Worm (Caenorhabditis elegans) whole organism, L1 larva: ENCODE results near the gene T13C2.3.

Source experiments
- C04F5.9 ChIP-seq: sonication (generic microtip); optimal IDR thresholded peaks from 2 replicates; lab custom pipeline; 2016; ENCODE audit warnings: missing genetic modification characterization, missing compliant biosample characterization
- C16A3.4 ChIP-seq: fragments of 150-350 bp; optimal IDR thresholded peaks from 2 replicates; lab custom pipeline; 2014; ENCODE audit warnings: missing biosample characterization, missing genetic modification characterization
- C34B4.2 ChIP-seq: sonication (generic microtip); optimal IDR thresholded peaks from 2 replicates; lab custom pipeline; 2017; ENCODE audit warnings: mild to moderate bottlenecking, missing genetic modification characterization, missing compliant biosample characterization
- F16B12.6 ChIP-seq: fragments of 150-350 bp; optimal IDR thresholded peaks from 2 replicates; lab custom pipeline; 2014; ENCODE audit warnings: missing biosample characterization, missing genetic modification characterization
- Y116A8C.19 ChIP-seq: sonication (generic microtip); optimal IDR thresholded peaks from 2 replicates; lab custom pipeline; 2016; ENCODE audit warnings: missing compliant biosample characterization, missing genetic modification characterization, borderline replicate concordance
- aly-2 ChIP-seq: fragments of 150-350 bp; optimal IDR thresholded peaks from 2 replicates; lab custom pipeline; 2014; ENCODE audit warnings: missing biosample characterization, missing genetic modification characterization
- blmp-1 ChIP-seq: fragments of 150-350 bp; optimal IDR thresholded peaks from 2 replicates; lab custom pipeline; 2014; ENCODE audit warnings: missing biosample characterization, missing genetic modification characterization
- ceh-8 ChIP-seq: fragments of 200-800 bp; sonication (Bioruptor generic); optimal IDR thresholded peaks from 2 replicates; lab custom pipeline; 2018; ENCODE audit warnings: mild to moderate bottlenecking, missing genetic modification characterization, moderate library complexity, missing compliant biosample characterization
- ceh-90 ChIP-seq: sonication (generic microtip); optimal IDR thresholded peaks from 2 replicates; lab custom pipeline; 2016; ENCODE audit warnings: missing genetic modification characterization, missing compliant biosample characterization
- dpl-1 ChIP-seq, 3 experiments: fragments of 150-350 bp in 2 of 3; sonication (generic microtip) in 1 of 3; optimal IDR thresholded peaks; 2 replicates each; lab custom pipeline; 2014 to 2017; ENCODE audit warnings: missing biosample characterization in 3 of 3, missing genetic modification characterization in 3 of 3, missing genetic modification reagents in 3 of 3
- dsc-1 ChIP-seq: sonication (generic microtip); optimal IDR thresholded peaks from 2 replicates; lab custom pipeline; 2016; ENCODE audit warnings: mild to moderate bottlenecking, missing genetic modification characterization, missing compliant biosample characterization
- efl-1 ChIP-seq, 4 experiments: fragments of 150-350 bp; optimal IDR thresholded peaks in 3 of 4; peaks in 1 of 4; 1 replicate in 1 of 4; 2 replicates in 3 of 4; lab custom pipeline; 2014; ENCODE audit warnings: missing biosample characterization in 2 of 4, missing genetic modification characterization in 2 of 4, missing genetic modification reagents in 2 of 4
- egl-13 ChIP-seq: sonication (generic microtip); optimal IDR thresholded peaks from 2 replicates; lab custom pipeline; 2016; ENCODE audit warnings: missing genotype, missing genetic modification reagents, missing genetic modification characterization, missing compliant biosample characterization
- elt-2 ChIP-seq: sonication (generic microtip); optimal IDR thresholded peaks from 2 replicates; lab custom pipeline; 2016; ENCODE audit warnings: missing genetic modification characterization, mild to moderate bottlenecking, inconsistent platforms, missing compliant biosample characterization, missing genetic modification reagents
- fos-1 ChIP-seq: fragments of 150-350 bp; optimal IDR thresholded peaks from 2 replicates; lab custom pipeline; 2014; ENCODE audit warnings: missing biosample characterization, missing genetic modification characterization
- hlh-17 ChIP-seq: fragments of 200-800 bp; sonication (Bioruptor generic); optimal IDR thresholded peaks from 2 replicates; lab custom pipeline; 2018; ENCODE audit warnings: missing genetic modification characterization, mild to moderate bottlenecking, missing compliant biosample characterization, moderate library complexity, borderline replicate concordance
- hlh-4 ChIP-seq: sonication (generic microtip); optimal IDR thresholded peaks from 2 replicates; lab custom pipeline; 2016; ENCODE audit warnings: mild to moderate bottlenecking, missing genetic modification characterization, missing compliant biosample characterization
- hpl-2 ChIP-seq: fragments of 150-350 bp; optimal IDR thresholded peaks from 2 replicates; lab custom pipeline; 2014; ENCODE audit warnings: missing biosample characterization, missing genetic modification reagents, missing genetic modification characterization
- irx-1 ChIP-seq: sonication (generic microtip); optimal IDR thresholded peaks from 2 replicates; lab custom pipeline; 2016; ENCODE audit warnings: missing genetic modification characterization, missing compliant biosample characterization
- isw-1 ChIP-seq: fragments of 200-800 bp; sonication (Bioruptor generic); IDR thresholded peaks from 2 replicates; pipeline ENCODE4 v1.3.6; 2022; ENCODE audit warnings: missing genetic modification characterization, missing compliant biosample characterization
- lin-13 ChIP-seq: fragments of 150-350 bp; optimal IDR thresholded peaks from 2 replicates; lab custom pipeline; 2014; ENCODE audit warnings: missing biosample characterization, missing genetic modification reagents, missing genetic modification characterization
- lin-14 ChIP-seq: fragments of 200-800 bp; sonication (Bioruptor generic); optimal IDR thresholded peaks from 2 replicates; lab custom pipeline; 2018; ENCODE audit warnings: mild to moderate bottlenecking, missing genetic modification characterization, moderate library complexity, missing compliant biosample characterization
- lin-15B ChIP-seq: fragments of 150-350 bp; sonication (generic microtip); optimal IDR thresholded peaks from 3 replicates; lab custom pipeline; 2014; ENCODE audit warnings: missing biosample characterization, missing genetic modification characterization
- lin-35 ChIP-seq, 2 experiments: fragments of 150-350 bp; optimal IDR thresholded peaks; 2 replicates each; lab custom pipeline; 2014; ENCODE audit warnings: missing biosample characterization in 2 of 2, missing genetic modification characterization in 2 of 2, missing genetic modification reagents in 2 of 2
- lir-3 ChIP-seq: sonication (generic microtip); optimal IDR thresholded peaks from 2 replicates; lab custom pipeline; 2016; ENCODE audit warnings: mild to moderate bottlenecking, missing genetic modification characterization, moderate library complexity, missing compliant biosample characterization; ENCODE audit not compliant: poor library complexity
- mab-9 ChIP-seq: fragments of 200-800 bp; sonication (Bioruptor generic); IDR thresholded peaks from 2 replicates; pipeline ENCODE4 v1.3.6; 2022; ENCODE audit warnings: missing genetic modification reagents, missing genetic modification characterization, missing compliant biosample characterization
- mdl-1 ChIP-seq, 2 experiments: fragments of 150-350 bp; optimal IDR thresholded peaks; 2 replicates each; lab custom pipeline; 2014 to 2017; ENCODE audit warnings: missing biosample characterization in 2 of 2, missing genetic modification characterization in 2 of 2, inconsistent platforms in 1 of 2
- mep-1 ChIP-seq: fragments of 150-350 bp; optimal IDR thresholded peaks from 2 replicates; lab custom pipeline; 2014; ENCODE audit warnings: missing biosample characterization, missing genetic modification characterization
- nhr-19 ChIP-seq: fragments of 200-800 bp; sonication (Bioruptor generic); conservative IDR thresholded peaks from 2 replicates; pipeline ENCODE4 v1.3.6; 2022; ENCODE audit warnings: missing genetic modification characterization, missing compliant biosample characterization
- nhr-20 ChIP-seq: sonication (generic microtip); optimal IDR thresholded peaks from 2 replicates; lab custom pipeline; 2016; ENCODE audit warnings: mild to moderate bottlenecking, missing genetic modification characterization, missing compliant biosample characterization
- nhr-237 ChIP-seq: fragments of 150-350 bp; optimal IDR thresholded peaks from 2 replicates; lab custom pipeline; 2014; ENCODE audit warnings: missing biosample characterization, missing genetic modification characterization
- nhr-28 ChIP-seq: fragments of 150-350 bp; optimal IDR thresholded peaks from 2 replicates; lab custom pipeline; 2014; ENCODE audit warnings: missing biosample characterization, missing genetic modification characterization
- nhr-47 ChIP-seq: sonication (generic microtip); optimal IDR thresholded peaks from 2 replicates; lab custom pipeline; 2016; ENCODE audit warnings: mild to moderate bottlenecking, missing genetic modification characterization, moderate library complexity, missing compliant biosample characterization
- nhr-71 ChIP-seq: sonication (generic microtip); optimal IDR thresholded peaks from 2 replicates; lab custom pipeline; 2016; ENCODE audit warnings: mild to moderate bottlenecking, missing genetic modification characterization, moderate library complexity, missing compliant biosample characterization
- nhr-76 ChIP-seq: sonication (generic microtip); optimal IDR thresholded peaks from 2 replicates; lab custom pipeline; 2017; ENCODE audit warnings: missing biosample characterization, missing genetic modification characterization
- nhr-77 ChIP-seq: fragments of 150-350 bp; optimal IDR thresholded peaks from 2 replicates; lab custom pipeline; 2014; ENCODE audit warnings: missing biosample characterization, missing genetic modification characterization
- nhr-85 ChIP-seq: sonication (generic microtip); peaks from one replicate; lab custom pipeline; 2016; ENCODE audit warnings: missing genetic modification characterization, inconsistent platforms, missing compliant biosample characterization
- nhr-90 ChIP-seq: sonication (generic microtip); optimal IDR thresholded peaks from 2 replicates; lab custom pipeline; 2016; ENCODE audit warnings: mild to moderate bottlenecking, missing genetic modification characterization, missing compliant biosample characterization; ENCODE audit not compliant: poor library complexity
- pag-3 ChIP-seq: sonication (generic microtip); optimal IDR thresholded peaks from 2 replicates; lab custom pipeline; 2017; ENCODE audit warnings: missing genetic modification characterization, mild to moderate bottlenecking, missing compliant biosample characterization, antibody characterized with exemption, borderline replicate concordance; ENCODE audit not compliant: insufficient read depth
- skn-1 ChIP-seq: fragments of 150-350 bp; optimal IDR thresholded peaks from 2 replicates; lab custom pipeline; 2014; ENCODE audit warnings: missing biosample characterization, missing genetic modification characterization
- snpc-4 ChIP-seq: fragments of 150-350 bp; optimal IDR thresholded peaks from 2 replicates; lab custom pipeline; 2014; ENCODE audit warnings: missing biosample characterization, missing genetic modification characterization
- snu-23 ChIP-seq: sonication (generic microtip); optimal IDR thresholded peaks from 2 replicates; lab custom pipeline; 2016; ENCODE audit warnings: missing genetic modification characterization, missing compliant biosample characterization
- sox-4 ChIP-seq: sonication (generic microtip); optimal IDR thresholded peaks from 2 replicates; lab custom pipeline; 2016; ENCODE audit warnings: missing genetic modification characterization, missing compliant biosample characterization
- sup-37 ChIP-seq: fragments of 200-800 bp; sonication (Bioruptor generic); optimal IDR thresholded peaks from 2 replicates; lab custom pipeline; 2018; ENCODE audit warnings: mild to moderate bottlenecking, missing genetic modification characterization, missing compliant biosample characterization
- tlp-1 ChIP-seq: fragments of 150-350 bp; optimal IDR thresholded peaks from 2 replicates; lab custom pipeline; 2014; ENCODE audit warnings: missing biosample characterization, missing genetic modification characterization
- unc-130 ChIP-seq: fragments of 150-350 bp; optimal IDR thresholded peaks from 2 replicates; lab custom pipeline; 2017; ENCODE audit warnings: missing biosample characterization, missing genetic modification characterization, inconsistent platforms
- unc-30 ChIP-seq: sonication (generic microtip); optimal IDR thresholded peaks from 2 replicates; lab custom pipeline; 2017; ENCODE audit warnings: missing biosample characterization, missing genetic modification characterization
- unc-62 ChIP-seq: fragments of 150-350 bp; optimal IDR thresholded peaks from 2 replicates; lab custom pipeline; 2014; ENCODE audit warnings: missing biosample characterization, missing genetic modification reagents, missing genetic modification characterization
- unc-98 ChIP-seq: fragments of 200-800 bp; sonication (Bioruptor generic); IDR thresholded peaks from 2 replicates; pipeline ENCODE4 v1.3.6; 2022; ENCODE audit warnings: missing genetic modification characterization, missing compliant biosample characterization
- vab-15 ChIP-seq: sonication (generic microtip); optimal IDR thresholded peaks from 2 replicates; lab custom pipeline; 2017; ENCODE audit warnings: missing genotype, mild to moderate bottlenecking, missing genetic modification characterization, missing compliant biosample characterization
- zag-1 ChIP-seq: fragments of 150-350 bp; optimal IDR thresholded peaks from 2 replicates; lab custom pipeline; 2014; ENCODE audit warnings: missing biosample characterization, missing genetic modification characterization
- zip-4 ChIP-seq: fragments of 200-800 bp; sonication (Bioruptor generic); optimal IDR thresholded peaks from 2 replicates; lab custom pipeline; 2018; ENCODE audit warnings: mild to moderate bottlenecking, missing genetic modification characterization, moderate library complexity, missing compliant biosample characterization
- ztf-4 ChIP-seq: fragments of 150-350 bp; optimal IDR thresholded peaks from 2 replicates; lab custom pipeline; 2014; ENCODE audit warnings: missing biosample characterization, missing genetic modification characterization

Gene T13C2.3

ce11 chrII:6782738-6783163 is 6.3 kb upstream of the T13C2.3 start:
- TF ChIP-seq nhr-90 (tag; lab: Kevin White, UChicago) (no peak), snpc-4 (tag; lab: Kevin White, UChicago) (peak; percentile 40), nhr-76 (tag; lab: Kevin White, UChicago) (no peak), vab-15 (tag; lab: Kevin White, UChicago) (no peak), nhr-47 (tag; lab: Kevin White, UChicago) (peak; percentile 65), lin-14 (peak; percentile 87), lir-3 (tag; lab: Kevin White, UChicago) (peak; percentile 7), lin-35 (GFP tag; optimal IDR thresholded peaks at IDR 0.05; lab: Kevin White, UChicago) (peak; percentile 32 to 60), mab-9 (GFP tag; lab: Robert Waterston, UW) (no peak), snu-23 (GFP tag; lab: Kevin White, UChicago) (peak; percentile 58), dsc-1 (no peak), isw-1 (GFP tag; lab: Robert Waterston, UW) (peak; percentile 52), lin-15B (tag; lab: Kevin White, UChicago) (peak; percentile 48), nhr-19 (no peak; the same call in 1 of the 2 replicates), mdl-1 (tag; optimal IDR thresholded peaks at IDR 0.05; lab: Kevin White, UChicago) (peak in 1 of 2 experiments; percentile 17), skn-1 (tag; lab: Kevin White, UChicago) (peak; percentile 65), fos-1 (no peak), egl-13 (tag; lab: Kevin White, UChicago) (peak; percentile 56), C16A3.4 (tag; lab: Kevin White, UChicago) (peak; percentile 36), tlp-1 (tag; lab: Kevin White, UChicago) (no peak), F16B12.6 (no peak), Y116A8C.19 (tag; lab: Kevin White, UChicago) (no peak), pag-3 (no peak), ztf-4 (tag; lab: Kevin White, UChicago) (peak; percentile 36), irx-1 (tag; lab: Kevin White, UChicago) (peak; percentile 16), zip-4 (peak; percentile 93), lin-13 (GFP tag; lab: Kevin White, UChicago) (no peak), nhr-28 (tag; lab: Kevin White, UChicago) (no peak), sup-37 (no peak), nhr-77 (tag; lab: Kevin White, UChicago) (no peak), hlh-17 (GFP tag; lab: Kevin White, UChicago) (no peak), unc-30 (tag; lab: Kevin White, UChicago) (no peak), ceh-8 (no peak), nhr-237 (no peak), zag-1 (tag; lab: Kevin White, UChicago) (no peak), mep-1 (peak; percentile 50), elt-2 (tag; lab: Kevin White, UChicago) (no peak), unc-98 (no peak), efl-1 (optimal IDR thresholded peaks at IDR 0.05; lab: Kevin White, UChicago) (peak; percentile 31 to 43), efl-1 (GFP tag; optimal IDR thresholded peaks at IDR 0.05 in 1 of 2; lab: Kevin White, UChicago) (peak; percentile 42 to 90), C04F5.9 (tag; lab: Kevin White, UChicago) (no peak), nhr-20 (tag; lab: Kevin White, UChicago) (peak; percentile 43), nhr-71 (tag; lab: Kevin White, UChicago) (peak; percentile 75), blmp-1 (no peak), hpl-2 (GFP tag; lab: Kevin White, UChicago) (no peak), nhr-85 (tag; lab: Kevin White, UChicago) (peak; percentile 20), aly-2 (no peak), C34B4.2 (tag; lab: Kevin White, UChicago) (no peak), unc-62 (GFP tag; lab: Kevin White, UChicago) (no peak), hlh-4 (tag; lab: Kevin White, UChicago) (no peak), unc-130 (tag; lab: Kevin White, UChicago) (peak; percentile 81), ceh-90 (tag; lab: Kevin White, UChicago) (no peak), sox-4 (no peak), dpl-1 (GFP tag; optimal IDR thresholded peaks at IDR 0.05; lab: Kevin White, UChicago) (peak; percentile 1 to 44 (median 30))
